Worm (Caenorhabditis elegans): ENCODE data around the gene tiar-1.

- TF ChIP-seq nfya-1 (tag; optimal IDR thresholded peaks at IDR 0.05) = no peak
- TF ChIP-seq ets-4 (tag; optimal IDR thresholded peaks at IDR 0.05) = no peak
- TF ChIP-seq fkh-10 (GFP tag; optimal IDR thresholded peaks at IDR 0.05) = no peak
- TF ChIP-seq hlh-15 (tag; optimal IDR thresholded peaks at IDR 0.05) = no peak
- no peak for TF ChIP-seq elt-4 (tag; optimal IDR thresholded peaks at IDR 0.05)
- TF ChIP-seq C08G9.2 (tag; optimal IDR thresholded peaks at IDR 0.05) = no peak
- no peak for TF ChIP-seq gmeb-2 (tag; optimal IDR thresholded peaks at IDR 0.05)
- TF ChIP-seq nhr-232 (tag; optimal IDR thresholded peaks at IDR 0.05) = no peak
Observed at ce11 chrII:5708154-5708553, 6.5 kb downstream of the tiar-1 start.
